Worm (Caenorhabditis elegans): ENCODE results near the gene Y73C8C.3.

- no peak for TF ChIP-seq unc-39 (tag; optimal IDR thresholded peaks at IDR 0.05)
- no peak for TF ChIP-seq lsy-2 (tag; optimal IDR thresholded peaks at IDR 0.05)
- no peak for TF ChIP-seq ceh-16 (tag; optimal IDR thresholded peaks at IDR 0.05)
These were observed 34.3 kb upstream of the Y73C8C.3 start, which contains the start of gene srt-5 for ce11 chrV:3080792-3081191.

Measured in whole organism, L2 larva.